Fruit fly (Drosophila melanogaster) whole organism, embryonic: Measurements from ENCODE around the gene phol.

Source experiments
- Bdp1 ChIP-seq: fragments of 200-800 bp; sonication (Bioruptor generic); optimal IDR thresholded peaks from 3 replicates; lab custom pipeline; 2016; ENCODE audit warnings: missing biosample characterization, missing genetic modification characterization
- CG11504 ChIP-seq: fragments of 200-800 bp; sonication (Bioruptor generic); optimal IDR thresholded peaks from 3 replicates; lab custom pipeline; 2019; ENCODE audit warnings: missing biosample characterization, mild to moderate bottlenecking, missing genetic modification characterization, moderate library complexity
- CG12942 ChIP-seq: fragments of 200-800 bp; sonication (Bioruptor generic); optimal IDR thresholded peaks from 3 replicates; lab custom pipeline; 2016; ENCODE audit warnings: missing biosample characterization, missing genetic modification characterization
- CG14965 ChIP-seq: fragments of 200-800 bp; sonication (Bioruptor generic); optimal IDR thresholded peaks from 2 replicates; lab custom pipeline; 2016; ENCODE audit warnings: missing biosample characterization, missing genetic modification characterization, borderline replicate concordance
- CG1647 ChIP-seq: fragments of 200-800 bp; sonication (Bioruptor generic); optimal IDR thresholded peaks from 3 replicates; lab custom pipeline; 2016; ENCODE audit warnings: missing biosample characterization, missing genetic modification characterization
- CG16779 ChIP-seq: fragments of 200-800 bp; sonication (Bioruptor generic); IDR thresholded peaks from 2 replicates; pipeline ENCODE4 v1.3.6; 2022; ENCODE audit warnings: missing biosample characterization, missing genetic modification characterization
- CG16813 ChIP-seq: fragments of 200-800 bp; sonication (Bioruptor generic); IDR thresholded peaks from 3 replicates; pipeline ENCODE4 v1.3.6; 2022; ENCODE audit warnings: missing biosample characterization, missing genetic modification characterization; ENCODE audit not compliant: partially characterized antibody
- CG17612 ChIP-seq: fragments of 200-800 bp; sonication (Bioruptor generic); IDR thresholded peaks from 2 replicates; pipeline ENCODE4 v1.3.6; 2022; ENCODE audit warnings: missing biosample characterization, missing genetic modification characterization
- CG18599 ChIP-seq: fragments of 200-800 bp; sonication (Bioruptor generic); optimal IDR thresholded peaks from 3 replicates; lab custom pipeline; 2017; ENCODE audit warnings: missing biosample characterization, missing genetic modification characterization, mild to moderate bottlenecking, moderate library complexity, missing genetic modification reagents
- CG2712 ChIP-seq: fragments of 200-800 bp; optimal IDR thresholded peaks from 3 replicates; lab custom pipeline; 2019; ENCODE audit warnings: missing biosample characterization, mild to moderate bottlenecking, missing genetic modification characterization, moderate library complexity
- CG32772 ChIP-seq: fragments of 200-800 bp; sonication (Bioruptor generic); IDR thresholded peaks from 2 replicates; pipeline ENCODE4 v1.3.6; 2022; ENCODE audit warnings: missing biosample characterization, missing genetic modification characterization
- CG3847 ChIP-seq: fragments of 200-800 bp; sonication (Bioruptor generic); IDR thresholded peaks from 2 replicates; pipeline ENCODE4 v1.3.6; 2022; ENCODE audit warnings: missing biosample characterization, missing genetic modification characterization
- CG6175 ChIP-seq: fragments of 200-800 bp; sonication (Bioruptor generic); IDR thresholded peaks from 3 replicates; pipeline ENCODE4 v1.3.6; 2022; ENCODE audit warnings: missing biosample characterization, missing genetic modification characterization
- CG6854 ChIP-seq: fragments of 200-800 bp; sonication (Bioruptor generic); optimal IDR thresholded peaks from 3 replicates; lab custom pipeline; 2017; ENCODE audit warnings: missing biosample characterization, mild to moderate bottlenecking, missing genetic modification characterization
- CG7271 ChIP-seq: fragments of 200-800 bp; sonication (Bioruptor generic); optimal IDR thresholded peaks from 2 replicates; lab custom pipeline; 2018; ENCODE audit warnings: missing biosample characterization, mild to moderate bottlenecking, missing genetic modification characterization, moderate library complexity
- CG8478 ChIP-seq: fragments of >200 bp; optimal IDR thresholded peaks from 2 replicates; lab custom pipeline; 2018
- CG9609 ChIP-seq: fragments of 200-800 bp; sonication (Bioruptor generic); optimal IDR thresholded peaks from 3 replicates; lab custom pipeline; 2016; ENCODE audit warnings: missing biosample characterization, missing genetic modification characterization
- D19B ChIP-seq: fragments of 200-800 bp; sonication (Bioruptor generic); optimal IDR thresholded peaks from 2 replicates; lab custom pipeline; 2017; ENCODE audit warnings: missing biosample characterization, mild to moderate bottlenecking, missing genetic modification characterization
- Drgx ChIP-seq: fragments of 200-800 bp; sonication (Bioruptor generic); IDR thresholded peaks from 2 replicates; pipeline ENCODE4 v1.3.6; 2022; ENCODE audit warnings: missing biosample characterization, missing genetic modification characterization
- HLHmδ ChIP-seq: fragments of 200-800 bp; sonication (Bioruptor generic); optimal IDR thresholded peaks from 2 replicates; lab custom pipeline; 2018; ENCODE audit warnings: missing biosample characterization, mild to moderate bottlenecking, missing genetic modification characterization, moderate library complexity
- Hey ChIP-seq: fragments of 200-800 bp; sonication (Bioruptor generic); optimal IDR thresholded peaks from 3 replicates; lab custom pipeline; 2018; ENCODE audit warnings: missing biosample characterization, mild to moderate bottlenecking, missing genetic modification characterization
- NC2α ChIP-seq: fragments of 200-800 bp; sonication (Bioruptor generic); optimal IDR thresholded peaks from 2 replicates; lab custom pipeline; 2016; ENCODE audit warnings: missing biosample characterization, missing genetic modification characterization
- NC2β ChIP-seq: fragments of 200-800 bp; sonication (Bioruptor generic); optimal IDR thresholded peaks from 2 replicates; lab custom pipeline; 2016; ENCODE audit warnings: missing biosample characterization, missing genetic modification characterization
- Scr ChIP-seq: fragments of 200-800 bp; sonication (Bioruptor generic); IDR thresholded peaks from 2 replicates; pipeline ENCODE4 v1.3.6; 2022; ENCODE audit warnings: missing biosample characterization, missing genetic modification characterization; ENCODE audit not compliant: partially characterized antibody
- Sox102F ChIP-seq: fragments of 200-800 bp; sonication (Bioruptor generic); optimal IDR thresholded peaks from 2 replicates; lab custom pipeline; 2018; ENCODE audit warnings: missing biosample characterization, mild to moderate bottlenecking, missing genetic modification characterization, moderate library complexity
- Sry-δ ChIP-seq: fragments of 200-800 bp; sonication (Bioruptor generic); optimal IDR thresholded peaks from 2 replicates; lab custom pipeline; 2016; ENCODE audit warnings: missing biosample characterization, missing genetic modification characterization
- al ChIP-seq: fragments of 200-800 bp; sonication (Bioruptor generic); IDR thresholded peaks from 2 replicates; pipeline ENCODE4 v1.3.6; 2022; ENCODE audit warnings: missing biosample characterization, missing genetic modification characterization
- amos ChIP-seq: fragments of 200-800 bp; sonication (Bioruptor generic); IDR thresholded peaks from 2 replicates; pipeline ENCODE4 v1.3.6; 2022; ENCODE audit warnings: missing biosample characterization, missing genetic modification characterization; ENCODE audit not compliant: partially characterized antibody
- ara ChIP-seq: fragments of 200-800 bp; sonication (Bioruptor generic); IDR thresholded peaks from 2 replicates; pipeline ENCODE4 v1.3.6; 2022; ENCODE audit warnings: missing biosample characterization, missing genetic modification characterization
- bab2 ChIP-seq: fragments of 200-800 bp; sonication (Bioruptor generic); optimal IDR thresholded peaks from 2 replicates; lab custom pipeline; 2016; ENCODE audit warnings: missing biosample characterization, missing genetic modification characterization
- chinmo ChIP-seq: fragments of 200-800 bp; sonication (Bioruptor generic); IDR thresholded peaks from 4 replicates; pipeline ENCODE4 v1.3.6; 2022; ENCODE audit warnings: missing biosample characterization, missing genetic modification characterization; ENCODE audit not compliant: partially characterized antibody
- chn ChIP-seq: fragments of 200-800 bp; sonication (Bioruptor generic); optimal IDR thresholded peaks from 2 replicates; lab custom pipeline; 2016; ENCODE audit warnings: missing biosample characterization, missing genetic modification characterization
- dan ChIP-seq: fragments of 200-800 bp; sonication (Bioruptor generic); IDR thresholded peaks from 2 replicates; pipeline ENCODE4 v1.3.6; 2022; ENCODE audit warnings: missing biosample characterization, missing genetic modification characterization
- danr ChIP-seq: fragments of 200-800 bp; sonication (Bioruptor generic); IDR thresholded peaks from 2 replicates; pipeline ENCODE4 v1.3.6; 2022; ENCODE audit warnings: missing biosample characterization, missing genetic modification characterization
- dati ChIP-seq: fragments of 200-800 bp; sonication (Bioruptor generic); IDR thresholded peaks from 2 replicates; pipeline ENCODE4 v1.3.6; 2022; ENCODE audit warnings: missing biosample characterization, missing genetic modification characterization
- exex ChIP-seq: fragments of 200-800 bp; sonication (Bioruptor generic); optimal IDR thresholded peaks from 4 replicates; lab custom pipeline; 2018; ENCODE audit warnings: missing biosample characterization, mild to moderate bottlenecking, missing genetic modification characterization, moderate library complexity
- ftz-f1 ChIP-seq: fragments of 200-800 bp; sonication (Bioruptor generic); optimal IDR thresholded peaks from 2 replicates; lab custom pipeline; 2016; ENCODE audit warnings: missing biosample characterization, missing genetic modification characterization
- gce ChIP-seq: fragments of 200-800 bp; sonication (Bioruptor generic); IDR thresholded peaks from 3 replicates; pipeline ENCODE4 v1.3.6; 2022; ENCODE audit warnings: missing biosample characterization, missing genetic modification characterization
- gsb ChIP-seq: fragments of 200-800 bp; sonication (Bioruptor generic); IDR thresholded peaks from 2 replicates; pipeline ENCODE4 v1.3.6; 2022; ENCODE audit warnings: missing biosample characterization, missing genetic modification characterization
- luna ChIP-seq: fragments of 200-800 bp; sonication (Bioruptor generic); optimal IDR thresholded peaks from 2 replicates; lab custom pipeline; 2016; ENCODE audit warnings: missing biosample characterization, missing genetic modification characterization
- pnt ChIP-seq: fragments of 200-800 bp; sonication (Bioruptor generic); optimal IDR thresholded peaks from 3 replicates; lab custom pipeline; 2016; ENCODE audit warnings: missing biosample characterization, missing genetic modification characterization
- pros ChIP-seq: fragments of 200-800 bp; sonication (Bioruptor generic); optimal IDR thresholded peaks from 3 replicates; lab custom pipeline; 2019; ENCODE audit warnings: missing biosample characterization, mild to moderate bottlenecking, missing genetic modification characterization, moderate library complexity
- slou ChIP-seq: fragments of 200-800 bp; sonication (Bioruptor generic); optimal IDR thresholded peaks from 3 replicates; lab custom pipeline; 2016; ENCODE audit warnings: missing biosample characterization, missing genetic modification characterization
- slp2 ChIP-seq: fragments of 200-800 bp; sonication (Bioruptor generic); optimal IDR thresholded peaks from 2 replicates; lab custom pipeline; 2016; ENCODE audit warnings: missing biosample characterization, missing genetic modification characterization
- stc ChIP-seq: fragments of 200-800 bp; sonication (Bioruptor generic); IDR thresholded peaks from 2 replicates; pipeline ENCODE4 v1.3.6; 2022; ENCODE audit warnings: missing biosample characterization, missing genetic modification characterization
- ttk ChIP-seq: fragments of 200-800 bp; sonication (Bioruptor generic); IDR thresholded peaks from 2 replicates; pipeline ENCODE4 v2.1.2; 2022; ENCODE audit warnings: missing biosample characterization, missing genetic modification characterization
- z ChIP-seq: fragments of 200-800 bp; sonication (Bioruptor generic); IDR thresholded peaks from 3 replicates; pipeline ENCODE4 v1.3.6; 2022; ENCODE audit warnings: missing biosample characterization, missing genetic modification characterization

The phol gene

dm6 chr3L:9462247-9462769 is 6.2 kb upstream of the phol start (continued):
- TF ChIP-seq gce = no peak; the same call in 2 of the 3 replicates
- peak; percentile 15 for TF ChIP-seq Sry-δ (GFP tag; lab: Kevin White, UChicago)
- TF ChIP-seq CG7271 (tag; lab: Kevin White, UChicago) = peak; percentile 49
- peak; percentile 88 for TF ChIP-seq Sox102F (GFP tag; lab: Kevin White, UChicago)
- TF ChIP-seq CG11504 (tag; lab: Kevin White, UChicago) = peak; percentile 92
- TF ChIP-seq Scr (GFP tag; lab: Robert Waterston, UW) = peak; percentile 14
- peak; percentile 93 for TF ChIP-seq Drgx
- TF ChIP-seq dan = no peak
- TF ChIP-seq bab2 (GFP tag; lab: Kevin White, UChicago) = peak; percentile 63
- peak; percentile 75 for TF ChIP-seq pros (GFP tag; lab: Kevin White, UChicago)
- TF ChIP-seq z = no peak; the same call in 2 of the 3 replicates
- peak; percentile 69 for TF ChIP-seq chn (GFP tag; lab: Kevin White, UChicago)
- peak; percentile 67 for TF ChIP-seq NC2β (GFP tag; lab: Kevin White, UChicago)
- TF ChIP-seq dati (GFP tag; lab: Robert Waterston, UW) = no peak; the same call in 1 of the 2 replicates
- no peak for TF ChIP-seq HLHmδ
- no peak for TF ChIP-seq ftz-f1 (GFP tag; lab: Kevin White, UChicago)
- TF ChIP-seq luna (GFP tag; lab: Kevin White, UChicago) = peak; percentile 36
- peak; percentile 92 for TF ChIP-seq CG6854 (GFP tag; lab: Kevin White, UChicago)
- peak; percentile 96 for TF ChIP-seq CG2712 (tag; lab: Kevin White, UChicago)
- peak; percentile 42 for TF ChIP-seq CG9609 (GFP tag; lab: Kevin White, UChicago)
- no peak for TF ChIP-seq slou (GFP tag; lab: Kevin White, UChicago)
- TF ChIP-seq ara = peak; percentile 58; the same call in 1 of the 2 replicates
- TF ChIP-seq CG16813 = no peak
- TF ChIP-seq CG3847 = peak; percentile 58; the same call in 1 of the 2 replicates
- TF ChIP-seq amos (GFP tag; lab: Robert Waterston, UW) = no peak
- TF ChIP-seq stc (GFP tag; lab: Robert Waterston, UW) = peak; percentile 82
- TF ChIP-seq gsb (GFP tag; lab: Robert Waterston, UW) = no peak
- TF ChIP-seq CG12942 = peak; percentile 71
- peak; percentile 45 for TF ChIP-seq CG1647 (GFP tag; lab: Kevin White, UChicago)
- peak; percentile 72 for TF ChIP-seq D19B (GFP tag; lab: Kevin White, UChicago)
- TF ChIP-seq pnt (GFP tag; lab: Kevin White, UChicago) = peak; percentile 64
- TF ChIP-seq CG17612 (GFP tag; lab: Robert Waterston, UW) = no peak
- TF ChIP-seq ttk (GFP tag; lab: Robert Waterston, UW) = peak; percentile 29; the same call in 1 of the 2 replicates
- no peak for TF ChIP-seq Hey (tag; lab: Kevin White, UChicago)
- peak; percentile 47 for TF ChIP-seq CG14965 (GFP tag; lab: Kevin White, UChicago)
- no peak for TF ChIP-seq CG6175 (GFP tag; lab: Robert Waterston, UW)
- TF ChIP-seq NC2α = peak; percentile 68
- TF ChIP-seq slp2 (GFP tag; lab: Kevin White, UChicago) = peak; percentile 77
- TF ChIP-seq al (GFP tag; lab: Robert Waterston, UW) = peak; percentile 53; the same call in 1 of the 2 replicates
- no peak for TF ChIP-seq danr
- no peak for TF ChIP-seq CG16779 (GFP tag; lab: Robert Waterston, UW)
- peak; percentile 40; the same call in 1 of the 2 replicates for TF ChIP-seq CG32772 (GFP tag; lab: Robert Waterston, UW)
- TF ChIP-seq Bdp1 = peak; percentile 71
- TF ChIP-seq CG8478 = no peak
- peak; percentile 67 for TF ChIP-seq exex (tag; lab: Kevin White, UChicago)
- TF ChIP-seq chinmo (GFP tag; lab: Robert Waterston, UW) = no peak
- TF ChIP-seq CG18599 = peak; percentile 93
